Worm (Caenorhabditis elegans) whole organism, L1 larva: Measurements from ENCODE around the gene sshk-1.

Source experiments
- C04F5.9 ChIP-seq: sonication (generic microtip); optimal IDR thresholded peaks from 2 replicates; lab custom pipeline; 2016; ENCODE audit warnings: missing genetic modification characterization, missing compliant biosample characterization
- blmp-1 ChIP-seq: fragments of 150-350 bp; optimal IDR thresholded peaks from 2 replicates; lab custom pipeline; 2014; ENCODE audit warnings: missing biosample characterization, missing genetic modification characterization
- fkh-8 ChIP-seq: sonication (generic microtip); optimal IDR thresholded peaks from 2 replicates; lab custom pipeline; 2016; ENCODE audit warnings: mild to moderate bottlenecking, missing genetic modification characterization, missing compliant biosample characterization
- lin-15B ChIP-seq: fragments of 150-350 bp; sonication (generic microtip); optimal IDR thresholded peaks from 3 replicates; lab custom pipeline; 2014; ENCODE audit warnings: missing biosample characterization, missing genetic modification characterization
- lsy-2 ChIP-seq, 2 experiments: fragments of 150-350 bp; optimal IDR thresholded peaks; 2 replicates each; lab custom pipeline; 2014; ENCODE audit warnings: missing biosample characterization in 2 of 2, missing genetic modification characterization in 2 of 2
- mab-9 ChIP-seq: fragments of 200-800 bp; sonication (Bioruptor generic); IDR thresholded peaks from 2 replicates; pipeline ENCODE4 v1.3.6; 2022; ENCODE audit warnings: missing genetic modification reagents, missing genetic modification characterization, missing compliant biosample characterization
- nhr-76 ChIP-seq: sonication (generic microtip); optimal IDR thresholded peaks from 2 replicates; lab custom pipeline; 2017; ENCODE audit warnings: missing biosample characterization, missing genetic modification characterization
- snpc-4 ChIP-seq: fragments of 150-350 bp; optimal IDR thresholded peaks from 2 replicates; lab custom pipeline; 2014; ENCODE audit warnings: missing biosample characterization, missing genetic modification characterization
- unc-86 ChIP-seq: sonication (generic microtip); optimal IDR thresholded peaks from 2 replicates; lab custom pipeline; 2016; ENCODE audit warnings: missing genetic modification characterization, missing compliant biosample characterization

ce11 chrV:20837765-20838164 lies 21.8 kb downstream of the sshk-1 start, which contains the start of gene mrps-12:
- TF ChIP-seq mab-9 (GFP tag; lab: Robert Waterston, UW), result no peak
- no peak for TF ChIP-seq unc-86 (tag; lab: Kevin White, UChicago)
- TF ChIP-seq blmp-1 (tag; lab: Kevin White, UChicago), result no peak
- TF ChIP-seq lsy-2 (tag; optimal IDR thresholded peaks at IDR 0.05; lab: Kevin White, UChicago), result peak; percentile 7 to 61
- no peak for TF ChIP-seq nhr-76
- TF ChIP-seq C04F5.9 (tag; lab: Kevin White, UChicago), result no peak
- TF ChIP-seq fkh-8 (tag; lab: Kevin White, UChicago), result no peak
- no peak for TF ChIP-seq snpc-4
- TF ChIP-seq lin-15B (tag; lab: Kevin White, UChicago), result peak; percentile 14
